Worm (Caenorhabditis elegans) whole organism, L4/young adult: Measurements from ENCODE around the gene fbxb-117.

Source experiments
- W03F9.2 ChIP-seq: fragments of 150-350 bp; optimal IDR thresholded peaks from 2 replicates; lab custom pipeline; 2014; ENCODE audit warnings: missing biosample characterization, missing genetic modification characterization
- dao-5 ChIP-seq: sonication (generic microtip); optimal IDR thresholded peaks from 2 replicates; lab custom pipeline; 2016; ENCODE audit warnings: missing genotype, missing genetic modification characterization, moderate library complexity, missing compliant biosample characterization

DNA sequence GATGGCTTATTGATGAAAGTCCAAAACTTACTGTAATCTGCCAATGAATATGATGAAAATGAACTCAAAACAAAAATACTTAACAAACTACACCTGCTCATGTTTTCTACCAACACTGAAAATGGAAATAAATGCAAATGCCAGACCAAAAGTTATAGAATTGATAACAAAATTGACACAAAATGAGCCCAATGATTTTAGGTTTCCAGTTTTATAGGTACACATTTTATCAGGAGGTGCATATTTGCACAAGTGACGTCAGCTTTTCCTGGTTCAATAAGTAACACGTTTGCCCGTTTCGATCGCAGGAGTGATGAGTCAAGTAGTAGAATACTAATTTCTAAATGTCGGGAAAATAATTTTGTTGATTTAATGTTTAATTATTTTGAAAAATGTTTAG is 14.3 kb downstream of the fbxb-117 start, which contains the start of gene F55C9.6:
- TF ChIP-seq dao-5 (no peak), W03F9.2 (tag; lab: Kevin White, UChicago) (no peak)
